Worm (Caenorhabditis elegans): ENCODE measurements around the gene srh-80.

- no peak for TF ChIP-seq flt-1 (GFP tag; IDR thresholded peaks at IDR 0.05)
- TF ChIP-seq cog-1 (tag; optimal IDR thresholded peaks at IDR 0.05) = no peak
- TF ChIP-seq tab-1 (GFP tag; IDR thresholded peaks at IDR 0.05) = no peak
- TF ChIP-seq med-1 (GFP tag; optimal IDR thresholded peaks at IDR 0.05; ENCODE audit: insufficient read depth) = no peak
- TF ChIP-seq ztf-29 (GFP tag; IDR thresholded peaks at IDR 0.05) = no peak
- TF ChIP-seq klf-2 (GFP tag; conservative IDR thresholded peaks at IDR 0.05) = no peak
- TF ChIP-seq ztf-23 (GFP tag; IDR thresholded peaks at IDR 0.05) = no peak
- TF ChIP-seq ref-1 (GFP tag; conservative IDR thresholded peaks at IDR 0.05) = no peak
- no peak for TF ChIP-seq T22C8.4 (GFP tag; IDR thresholded peaks at IDR 0.05)
Measured at ce11 chrV:237012-237411, 17.3 kb downstream of the srh-80 start.
